Fruit fly (Drosophila melanogaster) whole organism, pupa: ENCODE measurements around the gene CG11670.

Experiments used
- CG12605 ChIP-seq: fragments of 200-800 bp; sonication (Bioruptor generic); IDR thresholded peaks from 2 replicates; pipeline ENCODE4 v1.3.6; 2022; ENCODE audit warnings: missing biosample characterization, missing genetic modification characterization
- CG15710 ChIP-seq: fragments of 200-800 bp; sonication (Bioruptor generic); optimal IDR thresholded peaks from 2 replicates; lab custom pipeline; 2018; ENCODE audit warnings: missing biosample characterization, mild to moderate bottlenecking, missing genetic modification characterization, moderate library complexity
- CG32121 ChIP-seq: fragments of 200-800 bp; sonication (Bioruptor generic); IDR thresholded peaks from 2 replicates; pipeline ENCODE4 v1.3.6; 2022; ENCODE audit warnings: missing biosample characterization, missing genetic modification characterization
- CG4496 ChIP-seq: fragments of 200-800 bp; sonication (Bioruptor generic); IDR thresholded peaks from 3 replicates; pipeline ENCODE4 v1.3.6; 2022; ENCODE audit warnings: missing biosample characterization, missing genetic modification characterization
- CG8159 ChIP-seq: fragments of 200-800 bp; sonication (Bioruptor generic); optimal IDR thresholded peaks from 3 replicates; lab custom pipeline; 2018; ENCODE audit warnings: missing biosample characterization, mild to moderate bottlenecking, missing genetic modification characterization, moderate library complexity
- CG9948 ChIP-seq: fragments of 200-800 bp; sonication (Bioruptor generic); optimal IDR thresholded peaks from 2 replicates; lab custom pipeline; 2018; ENCODE audit warnings: missing biosample characterization, mild to moderate bottlenecking, missing genetic modification characterization, moderate library complexity
- Ets98B ChIP-seq: fragments of 200-800 bp; sonication (Bioruptor generic); IDR thresholded peaks from 2 replicates; pipeline ENCODE4 v1.3.6; 2022; ENCODE audit warnings: missing biosample characterization, missing genetic modification characterization
- Pif1A ChIP-seq: fragments of 200-800 bp; sonication (Bioruptor generic); optimal IDR thresholded peaks from 3 replicates; lab custom pipeline; 2016; ENCODE audit warnings: missing biosample characterization, missing genetic modification characterization
- gl ChIP-seq: fragments of 200-800 bp; sonication (Bioruptor generic); optimal IDR thresholded peaks from 2 replicates; lab custom pipeline; 2018; ENCODE audit warnings: missing biosample characterization, mild to moderate bottlenecking, missing genetic modification characterization
- rn ChIP-seq: fragments of 200-800 bp; sonication (Bioruptor generic); IDR thresholded peaks from 2 replicates; pipeline ENCODE4 v1.3.6; 2022; ENCODE audit warnings: missing biosample characterization, missing genetic modification characterization

DNA sequence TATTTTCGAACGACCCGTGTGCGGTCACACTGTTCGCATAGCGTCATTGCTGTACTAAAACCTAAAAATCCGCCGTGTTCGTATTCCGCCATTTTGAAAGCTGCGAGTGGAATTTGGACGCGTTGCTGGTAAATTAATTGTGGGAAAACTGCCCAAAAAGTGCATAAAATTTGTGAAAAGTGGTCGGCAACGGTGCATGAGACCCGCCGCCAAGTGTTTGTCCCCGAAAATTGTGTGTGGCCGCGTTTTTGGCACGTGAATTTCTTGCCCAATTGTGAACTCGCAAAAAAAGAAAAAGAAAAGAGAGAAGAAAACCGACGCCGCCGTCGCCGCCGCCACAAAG, 30.3 kb upstream of the CG11670 start, which contains the start of gene CtBP:
- peak; percentile 23; the same call in 1 of the 3 replicates for TF ChIP-seq CG4496
- TF ChIP-seq rn (GFP tag; lab: Robert Waterston, UW): no peak
- peak; percentile 14; the same call in 1 of the 2 replicates for TF ChIP-seq CG12605
- TF ChIP-seq Ets98B (GFP tag; lab: Robert Waterston, UW): no peak
- TF ChIP-seq CG15710 (tag; lab: Kevin White, UChicago): no peak
- no peak for TF ChIP-seq CG8159 (tag; lab: Kevin White, UChicago)
- no peak for TF ChIP-seq CG9948
- no peak for TF ChIP-seq gl (tag; lab: Kevin White, UChicago)
- TF ChIP-seq Pif1A: no peak
- no peak for TF ChIP-seq CG32121 (GFP tag; lab: Robert Waterston, UW)
